Worm (Caenorhabditis elegans): ENCODE measurements around the gene unc-129.

ce11 chrIV:9000664-9001063, 4.5 kb downstream of the unc-129 start:
- no peak for TF ChIP-seq unc-39 (tag; optimal IDR thresholded peaks at IDR 0.05)
- TF ChIP-seq zag-1 (tag; optimal IDR thresholded peaks at IDR 0.05): no peak
- no peak for TF ChIP-seq nhr-11 (tag; optimal IDR thresholded peaks at IDR 0.05)
- TF ChIP-seq F13H6.1 (tag; optimal IDR thresholded peaks at IDR 0.05): no peak
- TF ChIP-seq nhr-237 (tag; optimal IDR thresholded peaks at IDR 0.05): no peak
- no peak for TF ChIP-seq snpc-4 (tag; optimal IDR thresholded peaks at IDR 0.05)
- no peak for TF ChIP-seq lin-13 (GFP tag; optimal IDR thresholded peaks at IDR 0.05)
- no peak for TF ChIP-seq ztf-4 (tag; optimal IDR thresholded peaks at IDR 0.05)
- no peak for TF ChIP-seq lin-39 (tag; optimal IDR thresholded peaks at IDR 0.05)
- TF ChIP-seq lsy-2 (tag; optimal IDR thresholded peaks at IDR 0.05): no peak
- no peak for TF ChIP-seq unc-62 (GFP tag; optimal IDR thresholded peaks at IDR 0.05)
- TF ChIP-seq gmeb-1 (tag; optimal IDR thresholded peaks at IDR 0.05): no peak

Measured in whole organism, L2 larva.